Worm (Caenorhabditis elegans) whole organism, late embryonic: Measurements from ENCODE around the gene F35G2.5.

Experiments used
- F13H6.1 ChIP-seq: sonication (generic microtip); optimal IDR thresholded peaks from 2 replicates; lab custom pipeline; 2016; ENCODE audit warnings: missing genetic modification characterization, missing compliant biosample characterization
- K02D7.2 ChIP-seq: sonication (generic microtip); optimal IDR thresholded peaks from 2 replicates; lab custom pipeline; 2017; ENCODE audit warnings: mild to moderate bottlenecking, missing genetic modification characterization, missing compliant biosample characterization
- T23F11.4 ChIP-seq: fragments of 200-800 bp; sonication (Bioruptor generic); optimal IDR thresholded peaks from 2 replicates; lab custom pipeline; 2018; ENCODE audit warnings: mild to moderate bottlenecking, missing genetic modification characterization, missing compliant biosample characterization
- ahr-1 ChIP-seq: sonication (generic microtip); optimal IDR thresholded peaks from 2 replicates; lab custom pipeline; 2016; ENCODE audit warnings: missing genetic modification characterization, missing compliant biosample characterization
- ceh-18 ChIP-seq: sonication (generic microtip); optimal IDR thresholded peaks from 2 replicates; lab custom pipeline; 2016; ENCODE audit warnings: missing genetic modification characterization, missing compliant biosample characterization
- ceh-2 ChIP-seq: sonication (generic microtip); optimal IDR thresholded peaks from 2 replicates; lab custom pipeline; 2016; ENCODE audit warnings: missing genotype, missing genetic modification characterization, missing compliant biosample characterization
- ceh-22 ChIP-seq: sonication (generic microtip); optimal IDR thresholded peaks from 2 replicates; lab custom pipeline; 2017; ENCODE audit warnings: missing biosample characterization, missing genetic modification characterization
- che-1 ChIP-seq: sonication (generic microtip); optimal IDR thresholded peaks from 2 replicates; lab custom pipeline; 2016; ENCODE audit warnings: mild to moderate bottlenecking, missing genetic modification characterization, missing compliant biosample characterization
- dmd-4 ChIP-seq: sonication (generic microtip); optimal IDR thresholded peaks from 2 replicates; lab custom pipeline; 2016; ENCODE audit warnings: borderline replicate concordance, missing genetic modification characterization, missing compliant biosample characterization
- elt-4 ChIP-seq: sonication (generic microtip); optimal IDR thresholded peaks from 2 replicates; lab custom pipeline; 2016; ENCODE audit warnings: missing genetic modification characterization, missing compliant biosample characterization
- gmeb-2 ChIP-seq: sonication (generic microtip); optimal IDR thresholded peaks from 2 replicates; lab custom pipeline; 2016; ENCODE audit warnings: missing genetic modification characterization, inconsistent platforms, missing compliant biosample characterization
- hlh-8 ChIP-seq: sonication (generic microtip); optimal IDR thresholded peaks from 2 replicates; lab custom pipeline; 2016; ENCODE audit warnings: missing genotype, missing genetic modification characterization, missing compliant biosample characterization
- lin-11 ChIP-seq: fragments of 200-800 bp; sonication (Bioruptor generic); optimal IDR thresholded peaks from 2 replicates; lab custom pipeline; 2018; ENCODE audit warnings: mild to moderate bottlenecking, missing genetic modification characterization, missing compliant biosample characterization
- mec-3 ChIP-seq: sonication (generic microtip); optimal IDR thresholded peaks from 2 replicates; lab custom pipeline; 2016; ENCODE audit warnings: borderline replicate concordance, missing genetic modification characterization, missing compliant biosample characterization
- npax-4 ChIP-seq: sonication (generic microtip); optimal IDR thresholded peaks from 2 replicates; lab custom pipeline; 2016; ENCODE audit warnings: missing genetic modification characterization, missing compliant biosample characterization
- pag-3 ChIP-seq: sonication (generic microtip); optimal IDR thresholded peaks from 2 replicates; lab custom pipeline; 2016; ENCODE audit warnings: missing compliant biosample characterization, missing genetic modification characterization, borderline replicate concordance
- pat-9 ChIP-seq: fragments of 200-800 bp; sonication (Bioruptor generic); optimal IDR thresholded peaks from 2 replicates; lab custom pipeline; 2018; ENCODE audit warnings: mild to moderate bottlenecking, missing genetic modification characterization, moderate library complexity, missing compliant biosample characterization
- pha-2 ChIP-seq: sonication (generic microtip); optimal IDR thresholded peaks from 2 replicates; lab custom pipeline; 2017; ENCODE audit warnings: mild to moderate bottlenecking, missing genetic modification characterization, missing compliant biosample characterization
- pha-4 ChIP-seq: fragments of 150-350 bp; optimal IDR thresholded peaks from 2 replicates; lab custom pipeline; 2018; ENCODE audit warnings: missing biosample characterization, missing genetic modification reagents, missing genetic modification characterization
- pros-1 ChIP-seq: fragments of 150-350 bp; optimal IDR thresholded peaks from 2 replicates; lab custom pipeline; 2014; ENCODE audit warnings: missing biosample characterization, missing genetic modification reagents, missing genetic modification characterization
- ref-2 ChIP-seq: sonication (generic microtip); optimal IDR thresholded peaks from 2 replicates; lab custom pipeline; 2016; ENCODE audit warnings: missing genetic modification characterization, missing compliant biosample characterization
- sdc-2 ChIP-seq: sonication (generic microtip); optimal IDR thresholded peaks from 2 replicates; lab custom pipeline; 2016; ENCODE audit warnings: missing genotype, missing genetic modification characterization, missing compliant biosample characterization
- sox-4 ChIP-seq: sonication (generic microtip); optimal IDR thresholded peaks from 2 replicates; lab custom pipeline; 2017; ENCODE audit warnings: mild to moderate bottlenecking, missing genetic modification characterization, inconsistent platforms, missing compliant biosample characterization
- syd-9 ChIP-seq: sonication (generic microtip); optimal IDR thresholded peaks from 2 replicates; lab custom pipeline; 2016; ENCODE audit warnings: mild to moderate bottlenecking, missing genetic modification characterization, moderate library complexity, missing compliant biosample characterization
- ttx-3 ChIP-seq: sonication (generic microtip); optimal IDR thresholded peaks from 2 replicates; lab custom pipeline; 2016; ENCODE audit warnings: missing genetic modification reagents, missing genetic modification characterization, missing compliant biosample characterization

Gene F35G2.5

ce11 chrIV:12268272-12269045 is 49.0 kb downstream of the F35G2.5 start, which contains the start of the genes ppm-1.H and rpl-34 (continued):
- no peak for TF ChIP-seq pha-2
- TF ChIP-seq ref-2 (tag; lab: Kevin White, UChicago) = no peak
- no peak for TF ChIP-seq ceh-2 (tag; lab: Kevin White, UChicago)
- no peak for TF ChIP-seq sdc-2
- TF ChIP-seq F13H6.1 (tag; lab: Kevin White, UChicago) = no peak
- no peak for TF ChIP-seq npax-4 (tag; lab: Kevin White, UChicago)
- no peak for TF ChIP-seq lin-11 (tag; lab: Kevin White, UChicago)
- TF ChIP-seq ceh-22 = no peak
- TF ChIP-seq syd-9 (tag; lab: Kevin White, UChicago) = no peak
- no peak for TF ChIP-seq pat-9 (tag; lab: Kevin White, UChicago)
- TF ChIP-seq ceh-18 (tag; lab: Kevin White, UChicago) = peak; percentile 21
- TF ChIP-seq pag-3 (tag; lab: Kevin White, UChicago) = no peak
- TF ChIP-seq mec-3 (tag; lab: Kevin White, UChicago) = no peak
- TF ChIP-seq T23F11.4 (GFP tag; lab: Kevin White, UChicago) = no peak
- peak; percentile 34 for TF ChIP-seq hlh-8 (tag; lab: Kevin White, UChicago)
- no peak for TF ChIP-seq che-1 (tag; lab: Kevin White, UChicago)
- TF ChIP-seq K02D7.2 = no peak
- TF ChIP-seq, all 69 proteins: peak for 13

- TF ChIP-seq dmd-4 (tag; lab: Kevin White, UChicago) (no peak), ceh-18 (tag; lab: Kevin White, UChicago) (no peak), pag-3 (tag; lab: Kevin White, UChicago) (no peak), ttx-3 (no peak), pros-1 (tag; lab: Kevin White, UChicago) (no peak), elt-4 (tag; lab: Kevin White, UChicago) (no peak), sox-4 (tag; lab: Kevin White, UChicago) (no peak), npax-4 (tag; lab: Kevin White, UChicago) (no peak), pha-4 (tag; lab: Kevin White, UChicago) (no peak), ahr-1 (no peak), gmeb-2 (tag; lab: Kevin White, UChicago) (no peak)
Measured at ce11 chrIV:12270392-12270791, 51.0 kb downstream of the F35G2.5 start, which contains the start of gene C42C1.3. C42C1.3 (minus strand) TSS chrIV:12270492.
